Fruit fly (Drosophila melanogaster) whole organism, embryonic: ENCODE measurements around the gene eco.

Experiments
- Antp ChIP-seq: fragments of 200-800 bp; sonication (Bioruptor generic); optimal IDR thresholded peaks from 3 replicates; lab custom pipeline; 2016; ENCODE audit warnings: missing biosample characterization, missing genetic modification characterization
- CG3281 ChIP-seq: fragments of 200-800 bp; sonication (Bioruptor generic); optimal IDR thresholded peaks from 3 replicates; lab custom pipeline; 2017; ENCODE audit warnings: missing biosample characterization, mild to moderate bottlenecking, missing genetic modification characterization
- CTCF ChIP-seq: fragments of 200-800 bp; sonication (Bioruptor generic); optimal IDR thresholded peaks from 2 replicates; lab custom pipeline; 2017; ENCODE audit warnings: missing biosample characterization, mild to moderate bottlenecking, missing genetic modification characterization, moderate library complexity
- E2f1 ChIP-seq: fragments of 200-800 bp; sonication (Bioruptor generic); IDR thresholded peaks from 2 replicates; pipeline ENCODE4 v1.3.6; 2022; ENCODE audit warnings: missing biosample characterization, missing genetic modification characterization
- amos ChIP-seq: fragments of 200-800 bp; sonication (Bioruptor generic); IDR thresholded peaks from 2 replicates; pipeline ENCODE4 v1.3.6; 2022; ENCODE audit warnings: missing biosample characterization, missing genetic modification characterization; ENCODE audit not compliant: partially characterized antibody
- ara ChIP-seq: fragments of 200-800 bp; sonication (Bioruptor generic); IDR thresholded peaks from 2 replicates; pipeline ENCODE4 v1.3.6; 2022; ENCODE audit warnings: missing biosample characterization, missing genetic modification characterization
- insv ChIP-seq, 2 experiments: fragments of 200-800 bp; sonication (Bioruptor generic); optimal IDR thresholded peaks; 3 replicates each; lab custom pipeline; 2016 to 2018; ENCODE audit warnings: missing biosample characterization in 2 of 2, missing genetic modification characterization in 2 of 2
- wek ChIP-seq: fragments of 200-800 bp; sonication (Bioruptor generic); optimal IDR thresholded peaks from 3 replicates; lab custom pipeline; 2018; ENCODE audit warnings: missing biosample characterization, mild to moderate bottlenecking, missing genetic modification characterization, moderate library complexity
- zen ChIP-seq: fragments of 200-800 bp; sonication (Bioruptor generic); optimal IDR thresholded peaks from 3 replicates; lab custom pipeline; 2018; ENCODE audit warnings: missing biosample characterization, mild to moderate bottlenecking, missing genetic modification characterization, moderate library complexity

- TF ChIP-seq CTCF (GFP tag; lab: Kevin White, UChicago) (no peak), insv (GFP tag; optimal IDR thresholded peaks at IDR 0.05; lab: Kevin White, UChicago) (no peak), zen (tag; lab: Kevin White, UChicago) (no peak), Antp (GFP tag; lab: Kevin White, UChicago) (no peak), E2f1 (GFP tag; lab: Robert Waterston, UW) (no peak), ara (GFP tag; lab: Robert Waterston, UW) (no peak), CG3281 (no peak), wek (GFP tag; lab: Kevin White, UChicago) (no peak), amos (GFP tag; lab: Robert Waterston, UW) (no peak)
Observed at dm6 chr3L:7380395-7380794, 41.3 kb upstream of the eco start.
